Worm (Caenorhabditis elegans) whole organism, L1 larva: ENCODE measurements around the gene rsp-4.
A peak's percentile ranks its signal among the peaks of the same experiment; 100 is the strongest.

Experiments
- C04F5.9 ChIP-seq: sonication (generic microtip); optimal IDR thresholded peaks from 2 replicates; lab custom pipeline; 2016; ENCODE audit warnings: missing genetic modification characterization, missing compliant biosample characterization
- C16A3.4 ChIP-seq: fragments of 150-350 bp; optimal IDR thresholded peaks from 2 replicates; lab custom pipeline; 2014; ENCODE audit warnings: missing biosample characterization, missing genetic modification characterization
- C34B4.2 ChIP-seq: sonication (generic microtip); optimal IDR thresholded peaks from 2 replicates; lab custom pipeline; 2017; ENCODE audit warnings: mild to moderate bottlenecking, missing genetic modification characterization, missing compliant biosample characterization
- F16B12.6 ChIP-seq: fragments of 150-350 bp; optimal IDR thresholded peaks from 2 replicates; lab custom pipeline; 2014; ENCODE audit warnings: missing biosample characterization, missing genetic modification characterization
- Y116A8C.19 ChIP-seq: sonication (generic microtip); optimal IDR thresholded peaks from 2 replicates; lab custom pipeline; 2016; ENCODE audit warnings: missing compliant biosample characterization, missing genetic modification characterization, borderline replicate concordance
- alr-1 ChIP-seq: fragments of 200-800 bp; sonication (Bioruptor generic); optimal IDR thresholded peaks from 2 replicates; lab custom pipeline; 2018; ENCODE audit warnings: borderline replicate concordance, mild to moderate bottlenecking, missing genetic modification characterization, missing compliant biosample characterization
- ama-1 ChIP-seq: fragments of 150-350 bp; optimal IDR thresholded peaks from 2 replicates; lab custom pipeline; 2014
- blmp-1 ChIP-seq: fragments of 150-350 bp; optimal IDR thresholded peaks from 2 replicates; lab custom pipeline; 2014; ENCODE audit warnings: missing biosample characterization, missing genetic modification characterization
- ceh-88 ChIP-seq: fragments of 200-800 bp; sonication (Bioruptor generic); IDR thresholded peaks from 2 replicates; pipeline ENCODE4 v1.3.6; 2022; ENCODE audit warnings: missing genetic modification characterization, missing compliant biosample characterization
- ces-1 ChIP-seq: fragments of 150-350 bp; optimal IDR thresholded peaks from 2 replicates; lab custom pipeline; 2014; ENCODE audit warnings: missing biosample characterization, missing genetic modification reagents, missing genetic modification characterization
- dsc-1 ChIP-seq: sonication (generic microtip); optimal IDR thresholded peaks from 2 replicates; lab custom pipeline; 2016; ENCODE audit warnings: mild to moderate bottlenecking, missing genetic modification characterization, missing compliant biosample characterization
- efl-1 ChIP-seq, 4 experiments: fragments of 150-350 bp; optimal IDR thresholded peaks in 3 of 4; peaks in 1 of 4; 1 replicate in 1 of 4; 2 replicates in 3 of 4; lab custom pipeline; 2014; ENCODE audit warnings: missing biosample characterization in 2 of 4, missing genetic modification characterization in 2 of 4, missing genetic modification reagents in 2 of 4
- efl-3 ChIP-seq: fragments of 200-800 bp; sonication (Bioruptor generic); optimal IDR thresholded peaks from 2 replicates; lab custom pipeline; 2018; ENCODE audit warnings: mild to moderate bottlenecking, missing genetic modification characterization, missing compliant biosample characterization
- egl-13 ChIP-seq: sonication (generic microtip); optimal IDR thresholded peaks from 2 replicates; lab custom pipeline; 2016; ENCODE audit warnings: missing genotype, missing genetic modification reagents, missing genetic modification characterization, missing compliant biosample characterization
- elt-2 ChIP-seq: sonication (generic microtip); optimal IDR thresholded peaks from 2 replicates; lab custom pipeline; 2016; ENCODE audit warnings: missing genetic modification characterization, mild to moderate bottlenecking, inconsistent platforms, missing compliant biosample characterization, missing genetic modification reagents
- ets-5 ChIP-seq: fragments of 200-800 bp; sonication (Bioruptor generic); IDR thresholded peaks from 2 replicates; pipeline ENCODE4 v1.3.6; 2022; ENCODE audit warnings: missing genetic modification characterization, missing compliant biosample characterization
- fkh-10 ChIP-seq: sonication (generic microtip); optimal IDR thresholded peaks from 2 replicates; lab custom pipeline; 2017; ENCODE audit warnings: missing biosample characterization, missing genetic modification reagents, missing genetic modification characterization
- fkh-8 ChIP-seq: sonication (generic microtip); optimal IDR thresholded peaks from 2 replicates; lab custom pipeline; 2016; ENCODE audit warnings: mild to moderate bottlenecking, missing genetic modification characterization, missing compliant biosample characterization
- hlh-4 ChIP-seq: sonication (generic microtip); optimal IDR thresholded peaks from 2 replicates; lab custom pipeline; 2016; ENCODE audit warnings: mild to moderate bottlenecking, missing genetic modification characterization, missing compliant biosample characterization
- hpl-2 ChIP-seq: fragments of 150-350 bp; optimal IDR thresholded peaks from 2 replicates; lab custom pipeline; 2014; ENCODE audit warnings: missing biosample characterization, missing genetic modification reagents, missing genetic modification characterization
- irx-1 ChIP-seq: sonication (generic microtip); optimal IDR thresholded peaks from 2 replicates; lab custom pipeline; 2016; ENCODE audit warnings: missing genetic modification characterization, missing compliant biosample characterization
- isw-1 ChIP-seq: fragments of 200-800 bp; sonication (Bioruptor generic); IDR thresholded peaks from 2 replicates; pipeline ENCODE4 v1.3.6; 2022; ENCODE audit warnings: missing genetic modification characterization, missing compliant biosample characterization
- jun-1 ChIP-seq: fragments of 150-350 bp; optimal IDR thresholded peaks from 2 replicates; lab custom pipeline; 2014; ENCODE audit warnings: missing biosample characterization, missing genetic modification reagents, missing genetic modification characterization
- lin-14 ChIP-seq: fragments of 200-800 bp; sonication (Bioruptor generic); optimal IDR thresholded peaks from 2 replicates; lab custom pipeline; 2018; ENCODE audit warnings: mild to moderate bottlenecking, missing genetic modification characterization, moderate library complexity, missing compliant biosample characterization
- lin-35 ChIP-seq, 2 experiments: fragments of 150-350 bp; optimal IDR thresholded peaks; 2 replicates each; lab custom pipeline; 2014; ENCODE audit warnings: missing biosample characterization in 2 of 2, missing genetic modification characterization in 2 of 2, missing genetic modification reagents in 2 of 2
- lin-39 ChIP-seq: fragments of 150-350 bp; optimal IDR thresholded peaks from 2 replicates; lab custom pipeline; 2014; ENCODE audit warnings: missing biosample characterization, missing genetic modification reagents, missing genetic modification characterization
- lir-3 ChIP-seq: sonication (generic microtip); optimal IDR thresholded peaks from 2 replicates; lab custom pipeline; 2016; ENCODE audit warnings: mild to moderate bottlenecking, missing genetic modification characterization, moderate library complexity, missing compliant biosample characterization; ENCODE audit not compliant: poor library complexity
- mab-9 ChIP-seq: fragments of 200-800 bp; sonication (Bioruptor generic); IDR thresholded peaks from 2 replicates; pipeline ENCODE4 v1.3.6; 2022; ENCODE audit warnings: missing genetic modification reagents, missing genetic modification characterization, missing compliant biosample characterization
- mdl-1 ChIP-seq, 2 experiments: fragments of 150-350 bp; optimal IDR thresholded peaks; 2 replicates each; lab custom pipeline; 2014 to 2017; ENCODE audit warnings: missing biosample characterization in 2 of 2, missing genetic modification characterization in 2 of 2, inconsistent platforms in 1 of 2
- mef-2 ChIP-seq: fragments of 150-350 bp; optimal IDR thresholded peaks from 2 replicates; lab custom pipeline; 2014; ENCODE audit warnings: missing biosample characterization, missing genetic modification characterization
- mep-1 ChIP-seq: fragments of 150-350 bp; optimal IDR thresholded peaks from 2 replicates; lab custom pipeline; 2014; ENCODE audit warnings: missing biosample characterization, missing genetic modification characterization
- nhr-11 ChIP-seq: fragments of 150-350 bp; optimal IDR thresholded peaks from 2 replicates; lab custom pipeline; 2014; ENCODE audit warnings: missing biosample characterization, missing genetic modification characterization
- nhr-19 ChIP-seq: fragments of 200-800 bp; sonication (Bioruptor generic); conservative IDR thresholded peaks from 2 replicates; pipeline ENCODE4 v1.3.6; 2022; ENCODE audit warnings: missing genetic modification characterization, missing compliant biosample characterization
- nhr-237 ChIP-seq: fragments of 150-350 bp; optimal IDR thresholded peaks from 2 replicates; lab custom pipeline; 2014; ENCODE audit warnings: missing biosample characterization, missing genetic modification characterization
- nhr-71 ChIP-seq: sonication (generic microtip); optimal IDR thresholded peaks from 2 replicates; lab custom pipeline; 2016; ENCODE audit warnings: mild to moderate bottlenecking, missing genetic modification characterization, moderate library complexity, missing compliant biosample characterization
- nhr-84 ChIP-seq: sonication (generic microtip); optimal IDR thresholded peaks from 2 replicates; lab custom pipeline; 2017; ENCODE audit warnings: missing biosample characterization, missing genetic modification characterization
- pag-3 ChIP-seq: sonication (generic microtip); optimal IDR thresholded peaks from 2 replicates; lab custom pipeline; 2017; ENCODE audit warnings: missing genetic modification characterization, mild to moderate bottlenecking, missing compliant biosample characterization, antibody characterized with exemption, borderline replicate concordance; ENCODE audit not compliant: insufficient read depth
- pqm-1 ChIP-seq: sonication (generic microtip); optimal IDR thresholded peaks from 3 replicates; lab custom pipeline; 2017; ENCODE audit warnings: missing biosample characterization, missing genetic modification characterization
- rnt-1 ChIP-seq: sonication (generic microtip); optimal IDR thresholded peaks from 2 replicates; lab custom pipeline; 2016; ENCODE audit warnings: mild to moderate bottlenecking, missing genetic modification characterization, moderate library complexity, missing compliant biosample characterization
- skn-1 ChIP-seq: fragments of 150-350 bp; optimal IDR thresholded peaks from 2 replicates; lab custom pipeline; 2014; ENCODE audit warnings: missing biosample characterization, missing genetic modification characterization
- snu-23 ChIP-seq: sonication (generic microtip); optimal IDR thresholded peaks from 2 replicates; lab custom pipeline; 2016; ENCODE audit warnings: missing genetic modification characterization, missing compliant biosample characterization
- sox-4 ChIP-seq: sonication (generic microtip); optimal IDR thresholded peaks from 2 replicates; lab custom pipeline; 2016; ENCODE audit warnings: missing genetic modification characterization, missing compliant biosample characterization
- sptf-1 ChIP-seq: fragments of 150-350 bp; optimal IDR thresholded peaks from 2 replicates; lab custom pipeline; 2014; ENCODE audit warnings: missing biosample characterization, missing genetic modification characterization
- swsn-7 ChIP-seq: sonication (generic microtip); optimal IDR thresholded peaks from 2 replicates; lab custom pipeline; 2016; ENCODE audit warnings: missing genetic modification characterization, missing compliant biosample characterization
- tlp-1 ChIP-seq: fragments of 150-350 bp; optimal IDR thresholded peaks from 2 replicates; lab custom pipeline; 2014; ENCODE audit warnings: missing biosample characterization, missing genetic modification characterization
- unc-130 ChIP-seq: fragments of 150-350 bp; optimal IDR thresholded peaks from 2 replicates; lab custom pipeline; 2017; ENCODE audit warnings: missing biosample characterization, missing genetic modification characterization, inconsistent platforms
- unc-62 ChIP-seq: fragments of 150-350 bp; optimal IDR thresholded peaks from 2 replicates; lab custom pipeline; 2014; ENCODE audit warnings: missing biosample characterization, missing genetic modification reagents, missing genetic modification characterization
- unc-86 ChIP-seq: sonication (generic microtip); optimal IDR thresholded peaks from 2 replicates; lab custom pipeline; 2016; ENCODE audit warnings: missing genetic modification characterization, missing compliant biosample characterization
- vab-15 ChIP-seq: sonication (generic microtip); optimal IDR thresholded peaks from 2 replicates; lab custom pipeline; 2017; ENCODE audit warnings: missing genotype, mild to moderate bottlenecking, missing genetic modification characterization, missing compliant biosample characterization
- zip-4 ChIP-seq: fragments of 200-800 bp; sonication (Bioruptor generic); optimal IDR thresholded peaks from 2 replicates; lab custom pipeline; 2018; ENCODE audit warnings: mild to moderate bottlenecking, missing genetic modification characterization, moderate library complexity, missing compliant biosample characterization
- ztf-4 ChIP-seq: fragments of 150-350 bp; optimal IDR thresholded peaks from 2 replicates; lab custom pipeline; 2014; ENCODE audit warnings: missing biosample characterization, missing genetic modification characterization

rsp-4 gene

DNA sequence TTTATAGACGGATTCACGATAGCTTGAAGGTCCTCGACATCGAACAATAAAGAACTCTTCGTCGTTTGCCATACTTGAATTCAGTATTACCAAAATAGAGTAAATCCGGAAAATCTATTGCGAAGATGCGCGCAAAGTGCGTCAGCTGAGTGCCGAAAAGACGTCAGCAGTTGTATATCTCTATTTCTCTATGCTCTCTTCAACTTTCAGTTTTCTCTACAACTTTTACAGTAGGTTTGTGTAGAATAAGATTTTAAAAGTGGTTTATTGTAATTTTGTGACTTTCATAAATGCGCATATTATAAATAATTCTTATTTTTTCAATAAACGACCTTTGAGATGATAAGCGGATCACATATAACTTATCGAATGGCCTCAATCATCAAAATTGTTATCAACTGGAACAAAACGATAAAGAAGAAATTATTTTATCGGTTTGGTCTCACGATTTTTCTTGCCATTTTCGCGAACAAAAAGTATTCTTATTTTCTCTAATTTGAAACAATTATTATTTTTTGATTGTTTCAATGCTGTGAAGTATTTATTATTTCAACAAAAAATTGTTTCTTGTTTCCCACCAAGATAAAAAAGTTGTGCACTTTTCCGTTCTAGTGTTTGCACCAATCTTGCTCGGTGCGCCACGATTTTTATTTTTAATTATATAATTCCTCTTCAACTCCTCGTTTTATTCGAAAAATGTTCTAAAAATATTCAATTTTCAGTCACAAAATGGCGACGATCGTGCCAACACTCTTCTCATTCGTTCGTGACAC is 15.2 kb downstream of the rsp-4 start, which contains the start of the genes agt-2 and F09E5.3 (continued):
- peak; percentile 28 for TF ChIP-seq mef-2 (tag; lab: Kevin White, UChicago)
- peak; percentile 92 for TF ChIP-seq fkh-8 (tag; lab: Kevin White, UChicago)
- peak; percentile 76 for TF ChIP-seq F16B12.6 (tag; lab: Kevin White, UChicago)
- peak; percentile 78 for TF ChIP-seq ceh-88
- peak; percentile 87 for TF ChIP-seq lir-3 (tag; lab: Kevin White, UChicago)
- no peak for TF ChIP-seq hlh-4 (tag; lab: Kevin White, UChicago)
- TF ChIP-seq pag-3 (tag; lab: Kevin White, UChicago) = no peak
- no peak for TF ChIP-seq ces-1 (GFP tag; lab: Kevin White, UChicago)
- no peak for TF ChIP-seq alr-1 (tag; lab: Kevin White, UChicago)
- peak; percentile 98 for TF ChIP-seq mep-1 (tag; lab: Kevin White, UChicago)
- peak; percentile 96 for TF ChIP-seq lin-14
- TF ChIP-seq Y116A8C.19 = no peak
- TF ChIP-seq fkh-10 (GFP tag; lab: Kevin White, UChicago) = peak; percentile 71
- TF ChIP-seq swsn-7 (tag; lab: Kevin White, UChicago) = peak; percentile 96
- peak; percentile 88 for TF ChIP-seq mab-9
- TF ChIP-seq sox-4 (tag; lab: Kevin White, UChicago) = peak; percentile 77
- TF ChIP-seq nhr-237 (tag; lab: Kevin White, UChicago) = peak; percentile 75
- peak; percentile 91 for TF ChIP-seq irx-1
- peak; percentile 96 for TF ChIP-seq rnt-1 (tag; lab: Kevin White, UChicago)
- TF ChIP-seq skn-1 = peak; percentile 94
- TF ChIP-seq nhr-11 (tag; lab: Kevin White, UChicago) = peak; percentile 81
- peak; percentile 84 for TF ChIP-seq egl-13 (tag; lab: Kevin White, UChicago)
- no peak for TF ChIP-seq C34B4.2 (tag; lab: Kevin White, UChicago)
- peak; percentile 94 for TF ChIP-seq lin-39
- TF ChIP-seq zip-4 (GFP tag; lab: Kevin White, UChicago) = peak; percentile 81
- TF ChIP-seq nhr-71 (tag; lab: Kevin White, UChicago) = peak; percentile 97
- no peak for TF ChIP-seq unc-62 (GFP tag; lab: Kevin White, UChicago)
- TF ChIP-seq lin-35 (GFP tag; optimal IDR thresholded peaks at IDR 0.05; lab: Kevin White, UChicago) = peak; percentile 93
- peak in 1 of 2 experiments; percentile 84 for TF ChIP-seq mdl-1 (tag; optimal IDR thresholded peaks at IDR 0.05; lab: Kevin White, UChicago)
- peak; percentile 81 for TF ChIP-seq blmp-1 (tag; lab: Kevin White, UChicago)
- peak; percentile 86 for TF ChIP-seq ama-1 (lab: Kevin White, UChicago)
- TF ChIP-seq hpl-2 (GFP tag; lab: Kevin White, UChicago) = peak; percentile 63
- no peak for TF ChIP-seq ets-5
- TF ChIP-seq ztf-4 (tag; lab: Kevin White, UChicago) = peak; percentile 91
- TF ChIP-seq tlp-1 (tag; lab: Kevin White, UChicago) = no peak
- TF ChIP-seq unc-86 (tag; lab: Kevin White, UChicago) = peak; percentile 93
- TF ChIP-seq elt-2 (tag; lab: Kevin White, UChicago) = peak; percentile 82
- peak; percentile 86 for TF ChIP-seq isw-1 (GFP tag; lab: Robert Waterston, UW)
- no peak for TF ChIP-seq pqm-1
- peak; percentile 95 for TF ChIP-seq C16A3.4
- peak; percentile 98 for TF ChIP-seq snu-23
- peak; percentile 25 for TF ChIP-seq vab-15 (tag; lab: Kevin White, UChicago)
- peak; percentile 89 for TF ChIP-seq jun-1 (tag; lab: Kevin White, UChicago)
- TF ChIP-seq efl-1 (optimal IDR thresholded peaks at IDR 0.05; lab: Kevin White, UChicago) = peak; percentile 91 to 94
- TF ChIP-seq efl-1 (GFP tag; optimal IDR thresholded peaks at IDR 0.05 in 1 of 2; lab: Kevin White, UChicago) = peak; percentile 88 to 99
- peak; percentile 81 for TF ChIP-seq C04F5.9 (tag; lab: Kevin White, UChicago)
- TF ChIP-seq sptf-1 = no peak
- TF ChIP-seq unc-130 (tag; lab: Kevin White, UChicago) = peak; percentile 95
- peak; percentile 95 for TF ChIP-seq dsc-1
- TF ChIP-seq nhr-19 (GFP tag; lab: Robert Waterston, UW) = peak; percentile 93
- peak; percentile 21 for TF ChIP-seq efl-3 (GFP tag; lab: Kevin White, UChicago)
- TF ChIP-seq nhr-84 (tag; lab: Kevin White, UChicago) = no peak
